Worm (Caenorhabditis elegans): ENCODE results near the gene tbx-9.

- no peak for TF ChIP-seq aly-2 (tag; optimal IDR thresholded peaks at IDR 0.05)
- TF ChIP-seq unc-130 (tag; optimal IDR thresholded peaks at IDR 0.05), result no peak
- TF ChIP-seq lsy-2 (tag; optimal IDR thresholded peaks at IDR 0.05), result peak in 1 of 2 experiments; percentile 3
- no peak for TF ChIP-seq nhr-28 (tag; optimal IDR thresholded peaks at IDR 0.05)
- no peak for TF ChIP-seq nhr-11 (tag; optimal IDR thresholded peaks at IDR 0.05)
- no peak for TF ChIP-seq ztf-11 (tag; optimal IDR thresholded peaks at IDR 0.05)
- TF ChIP-seq pag-3 (tag; optimal IDR thresholded peaks at IDR 0.05; ENCODE audit: borderline replicate concordance, insufficient read depth), result no peak
These were observed 13.7 kb upstream of the tbx-9 start, which contains the start of gene spp-1 for ce11 chrIII:10355382-10355781.
